Worm (Caenorhabditis elegans) whole organism, L2 larva: ENCODE data around the gene daf-10.

ENCODE experiments used
- C34F6.9 ChIP-seq: fragments of 150-350 bp; optimal IDR thresholded peaks from 2 replicates; lab custom pipeline; 2014; ENCODE audit warnings: missing biosample characterization, missing genetic modification characterization
- F13H6.1 ChIP-seq: sonication (generic microtip); optimal IDR thresholded peaks from 2 replicates; lab custom pipeline; 2016; ENCODE audit warnings: missing genetic modification characterization, missing compliant biosample characterization
- Y55F3AM.14 ChIP-seq: fragments of 200-800 bp; sonication (Bioruptor generic); optimal IDR thresholded peaks from 2 replicates; lab custom pipeline; 2018; ENCODE audit warnings: mild to moderate bottlenecking, missing genetic modification characterization, missing compliant biosample characterization
- alr-1 ChIP-seq: fragments of 150-350 bp; optimal IDR thresholded peaks from 2 replicates; lab custom pipeline; 2014; ENCODE audit warnings: missing biosample characterization, missing genetic modification characterization
- aly-2 ChIP-seq: fragments of 150-350 bp; optimal IDR thresholded peaks from 2 replicates; lab custom pipeline; 2014; ENCODE audit warnings: missing biosample characterization, missing genetic modification characterization
- ama-1 ChIP-seq: fragments of 150-350 bp; optimal IDR thresholded peaks from 2 replicates; lab custom pipeline; 2018; ENCODE audit warnings: inconsistent platforms
- ceh-16 ChIP-seq: fragments of 150-350 bp; optimal IDR thresholded peaks from 2 replicates; lab custom pipeline; 2014; ENCODE audit warnings: missing biosample characterization, missing genetic modification characterization
- crh-2 ChIP-seq: sonication (generic microtip); optimal IDR thresholded peaks from 2 replicates; lab custom pipeline; 2017; ENCODE audit warnings: missing biosample characterization, missing genetic modification characterization
- dmd-4 ChIP-seq: sonication (generic microtip); optimal IDR thresholded peaks from 2 replicates; lab custom pipeline; 2017; ENCODE audit warnings: missing biosample characterization, missing genetic modification characterization
- egl-27 ChIP-seq: sonication (generic microtip); optimal IDR thresholded peaks from 3 replicates; lab custom pipeline; 2017; ENCODE audit warnings: missing biosample characterization, missing genetic modification reagents, missing genetic modification characterization
- elt-1 ChIP-seq: fragments of 150-350 bp; optimal IDR thresholded peaks from 2 replicates; lab custom pipeline; 2014; ENCODE audit warnings: missing biosample characterization, missing genetic modification characterization
- elt-3 ChIP-seq: sonication (generic microtip); optimal IDR thresholded peaks from 2 replicates; lab custom pipeline; 2017; ENCODE audit warnings: missing biosample characterization, missing genetic modification characterization
- fos-1 ChIP-seq: fragments of 150-350 bp; optimal IDR thresholded peaks from 2 replicates; lab custom pipeline; 2014; ENCODE audit warnings: missing biosample characterization, missing genetic modification characterization
- gmeb-1 ChIP-seq: fragments of 150-350 bp; optimal IDR thresholded peaks from 2 replicates; lab custom pipeline; 2014; ENCODE audit warnings: missing biosample characterization, missing genetic modification characterization
- lin-11 ChIP-seq: fragments of 150-350 bp; sonication (generic microtip); optimal IDR thresholded peaks from 2 replicates; lab custom pipeline; 2014; ENCODE audit warnings: missing biosample characterization, missing genetic modification characterization, inconsistent platforms, mixed read lengths
- lin-13 ChIP-seq: fragments of 150-350 bp; optimal IDR thresholded peaks from 2 replicates; lab custom pipeline; 2014; ENCODE audit warnings: missing biosample characterization, missing genetic modification reagents, missing genetic modification characterization
- lsy-2 ChIP-seq, 2 experiments: fragments of 150-350 bp in 1 of 2; sonication (generic microtip) in 1 of 2; optimal IDR thresholded peaks; 2 replicates each; lab custom pipeline; 2014 to 2017; ENCODE audit warnings: missing biosample characterization in 2 of 2, missing genetic modification characterization in 2 of 2
- mab-5 ChIP-seq: fragments of 150-350 bp; optimal IDR thresholded peaks from 2 replicates; lab custom pipeline; 2014; ENCODE audit warnings: missing biosample characterization, missing genetic modification characterization
- mbf-1 ChIP-seq: sonication (generic microtip); optimal IDR thresholded peaks from 2 replicates; lab custom pipeline; 2017; ENCODE audit warnings: missing biosample characterization, missing genetic modification characterization
- nhr-10 ChIP-seq: sonication (generic microtip); optimal IDR thresholded peaks from 2 replicates; lab custom pipeline; 2017; ENCODE audit warnings: missing biosample characterization, missing genetic modification characterization
- nhr-12 ChIP-seq: fragments of 150-350 bp; optimal IDR thresholded peaks from 2 replicates; lab custom pipeline; 2014; ENCODE audit warnings: missing biosample characterization, missing genetic modification characterization
- nhr-129 ChIP-seq: fragments of 150-350 bp; optimal IDR thresholded peaks from 2 replicates; lab custom pipeline; 2014; ENCODE audit warnings: missing biosample characterization, missing genetic modification characterization
- nhr-21 ChIP-seq: fragments of 150-350 bp; optimal IDR thresholded peaks from 2 replicates; lab custom pipeline; 2014; ENCODE audit warnings: missing biosample characterization, missing genetic modification characterization
- nhr-23 ChIP-seq: fragments of 150-350 bp; optimal IDR thresholded peaks from 2 replicates; lab custom pipeline; 2014; ENCODE audit warnings: missing biosample characterization, missing genetic modification reagents, missing genetic modification characterization
- nhr-237 ChIP-seq: fragments of 150-350 bp; optimal IDR thresholded peaks from 2 replicates; lab custom pipeline; 2014; ENCODE audit warnings: missing biosample characterization, missing genetic modification characterization
- nhr-25 ChIP-seq: fragments of 150-350 bp; sonication (generic microtip); optimal IDR thresholded peaks from 3 replicates; lab custom pipeline; 2014; ENCODE audit warnings: missing biosample characterization, missing genetic modification characterization
- nhr-6 ChIP-seq: fragments of 150-350 bp; optimal IDR thresholded peaks from 2 replicates; lab custom pipeline; 2014; ENCODE audit warnings: missing biosample characterization, missing genetic modification characterization
- nhr-77 ChIP-seq: fragments of 150-350 bp; optimal IDR thresholded peaks from 2 replicates; lab custom pipeline; 2014; ENCODE audit warnings: missing biosample characterization, missing genetic modification characterization
- sem-4 ChIP-seq: fragments of 150-350 bp; optimal IDR thresholded peaks from 2 replicates; lab custom pipeline; 2014; ENCODE audit warnings: missing biosample characterization, missing genetic modification reagents, missing genetic modification characterization
- skn-1 ChIP-seq: sonication (generic microtip); optimal IDR thresholded peaks from 2 replicates; lab custom pipeline; 2017; ENCODE audit warnings: missing biosample characterization, missing genetic modification characterization
- sma-3 ChIP-seq: sonication (generic microtip); optimal IDR thresholded peaks from 2 replicates; lab custom pipeline; 2016; ENCODE audit warnings: missing genetic modification reagents, missing genetic modification characterization, missing compliant biosample characterization
- snpc-4 ChIP-seq: fragments of 150-350 bp; optimal IDR thresholded peaks from 2 replicates; lab custom pipeline; 2014; ENCODE audit warnings: missing biosample characterization, missing genetic modification characterization
- unc-55 ChIP-seq: fragments of 150-350 bp; sonication (generic microtip); optimal IDR thresholded peaks from 3 replicates; lab custom pipeline; 2014; ENCODE audit warnings: missing biosample characterization, missing genetic modification reagents, missing genetic modification characterization
- unc-62 ChIP-seq: fragments of 150-350 bp; optimal IDR thresholded peaks from 2 replicates; lab custom pipeline; 2014; ENCODE audit warnings: missing biosample characterization, missing genetic modification reagents, missing genetic modification characterization
- zag-1 ChIP-seq: fragments of 150-350 bp; optimal IDR thresholded peaks from 2 replicates; lab custom pipeline; 2014; ENCODE audit warnings: missing biosample characterization, missing genetic modification characterization
- ztf-1 ChIP-seq: fragments of 200-800 bp; sonication (Bioruptor generic); conservative IDR thresholded peaks from 2 replicates; pipeline ENCODE4 v1.3.6; 2022; ENCODE audit warnings: missing genetic modification characterization, missing compliant biosample characterization
- ztf-11 ChIP-seq: sonication (generic microtip); optimal IDR thresholded peaks from 2 replicates; lab custom pipeline; 2017; ENCODE audit warnings: missing biosample characterization, missing genetic modification characterization
- ztf-4 ChIP-seq: fragments of 150-350 bp; optimal IDR thresholded peaks from 2 replicates; lab custom pipeline; 2014; ENCODE audit warnings: missing biosample characterization, missing genetic modification characterization

daf-10 gene

DNA sequence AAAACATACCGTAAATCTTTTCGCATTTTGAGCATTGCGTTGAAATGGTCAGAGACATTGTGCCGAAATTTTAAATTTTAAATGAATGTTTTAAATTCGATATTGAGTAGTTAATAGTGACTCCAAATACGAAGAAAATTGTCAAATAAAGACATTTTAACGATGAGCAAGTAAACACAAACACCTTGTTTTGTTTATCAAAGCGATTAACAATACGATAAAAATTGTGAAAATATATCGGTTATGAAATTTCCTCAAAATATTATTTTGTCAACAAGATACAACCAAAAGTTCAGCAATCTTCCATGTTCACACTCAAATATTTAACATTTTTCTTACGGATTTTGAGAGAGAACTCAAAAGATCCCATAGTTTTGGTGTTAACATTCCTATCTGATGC lies 8.3 kb upstream of the daf-10 start, which contains the start of gene F23B2.10:
Gene F23B2.10 (minus strand): TSS at position 101 of the 400 bp plus-strand sequence.
- TF ChIP-seq sem-4 (tag; lab: Kevin White, UChicago) (no peak), aly-2 (tag; lab: Kevin White, UChicago) (no peak), zag-1 (tag; lab: Kevin White, UChicago) (no peak), gmeb-1 (tag; lab: Kevin White, UChicago) (no peak), fos-1 (tag; lab: Kevin White, UChicago) (no peak), ztf-11 (no peak)

DNA sequence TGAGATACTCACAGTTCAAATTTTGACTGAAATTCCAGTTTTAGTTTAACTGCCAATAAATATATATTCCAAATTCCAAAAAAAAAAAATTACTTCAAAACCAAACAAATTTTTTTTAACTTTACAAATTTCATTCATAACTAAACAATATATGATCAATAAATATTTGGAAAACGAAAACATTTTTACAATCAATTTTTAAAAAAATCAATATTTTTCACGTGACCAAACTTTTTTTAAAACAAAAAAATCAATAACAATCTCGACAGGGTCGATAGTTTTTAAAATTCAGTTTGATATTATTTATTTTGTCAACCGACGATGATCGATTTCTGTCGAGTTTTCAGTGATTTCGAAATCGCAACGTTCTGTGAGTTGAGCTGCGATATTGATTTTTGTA lies 4.2 kb upstream of the daf-10 start, which contains the start of gene F23B2.7:
Gene F23B2.7 (plus strand): TSS at position 301 of the 400 bp plus-strand sequence.
- TF ChIP-seq zag-1 (tag; lab: Kevin White, UChicago) (no peak), nhr-129 (tag; lab: Kevin White, UChicago) (no peak), mbf-1 (tag; lab: Kevin White, UChicago) (no peak), elt-3 (tag; lab: Kevin White, UChicago) (no peak), ama-1 (no peak), nhr-237 (tag; lab: Kevin White, UChicago) (no peak), nhr-10 (tag; lab: Kevin White, UChicago) (no peak), mab-5 (tag; lab: Kevin White, UChicago) (no peak), fos-1 (tag; lab: Kevin White, UChicago) (no peak)
- TF ChIP-seq, all 48 proteins: peak for 0

DNA sequence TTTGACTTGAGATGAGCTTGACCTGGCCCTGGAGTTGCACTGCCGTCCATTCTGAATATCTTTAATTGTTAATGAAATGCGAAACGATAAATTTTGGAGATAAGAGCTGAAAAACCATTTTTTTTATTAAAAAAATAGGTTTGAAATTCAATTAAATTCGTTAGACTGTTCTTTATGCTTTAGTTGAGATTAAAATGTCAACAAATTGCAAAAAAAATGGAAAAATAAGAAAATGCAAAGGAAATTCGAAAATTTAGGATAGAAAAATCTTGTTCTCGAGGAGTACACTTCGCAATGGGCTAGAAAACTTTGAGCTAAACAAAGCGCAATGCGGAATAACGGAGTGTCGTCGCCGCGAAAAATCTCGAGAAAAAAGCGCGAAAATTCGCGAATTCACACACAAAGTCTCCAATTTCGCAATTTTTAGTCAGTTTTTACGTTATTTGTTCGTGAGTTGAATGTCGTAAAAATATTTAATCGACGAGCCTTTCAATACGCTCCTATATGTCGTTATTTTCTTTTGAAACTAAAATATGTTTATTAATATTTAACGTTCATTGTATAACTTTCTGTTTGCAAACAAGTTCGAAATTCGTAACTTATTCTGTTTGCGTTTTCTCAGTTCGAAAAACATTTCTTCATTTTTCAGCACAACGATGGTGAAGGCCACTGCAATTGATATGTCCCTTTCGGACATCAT lies 958 bp upstream of the daf-10 start, which contains the start of the genes rpb-12 and aly-2:
Gene rpb-12 (minus strand): TSS at position 51 of the 700 bp plus-strand sequence.
Gene aly-2 (plus strand): TSS at position 650 of the 700 bp plus-strand sequence.
- peak; percentile 39 for TF ChIP-seq sem-4 (tag; lab: Kevin White, UChicago)
- peak; percentile 62 for TF ChIP-seq nhr-129 (tag; lab: Kevin White, UChicago)
- TF ChIP-seq sma-3 (GFP tag; lab: Kevin White, UChicago): peak; percentile 9
- TF ChIP-seq ama-1: no peak
- no peak for TF ChIP-seq nhr-21 (tag; lab: Kevin White, UChicago)
- no peak for TF ChIP-seq unc-62 (GFP tag; lab: Kevin White, UChicago)
- no peak for TF ChIP-seq mbf-1 (tag; lab: Kevin White, UChicago)
- TF ChIP-seq dmd-4 (tag; lab: Kevin White, UChicago): no peak
- peak; percentile 11 for TF ChIP-seq egl-27 (tag; lab: Kevin White, UChicago)
- no peak for TF ChIP-seq F13H6.1 (tag; lab: Kevin White, UChicago)
- TF ChIP-seq fos-1 (tag; lab: Kevin White, UChicago): peak; percentile 33
- TF ChIP-seq lin-13: peak; percentile 57
- TF ChIP-seq gmeb-1 (tag; lab: Kevin White, UChicago): peak; percentile 60
- peak; percentile 75 for TF ChIP-seq C34F6.9
- no peak for TF ChIP-seq ceh-16
- TF ChIP-seq nhr-10 (tag; lab: Kevin White, UChicago): no peak
- TF ChIP-seq snpc-4 (tag; lab: Kevin White, UChicago): peak; percentile 28
- peak; percentile 65 for TF ChIP-seq crh-2 (tag; lab: Kevin White, UChicago)
- no peak for TF ChIP-seq skn-1 (tag; lab: Kevin White, UChicago)
- TF ChIP-seq Y55F3AM.14 (GFP tag; lab: Kevin White, UChicago): no peak
- TF ChIP-seq nhr-6 (tag; lab: Kevin White, UChicago): peak; percentile 45
- TF ChIP-seq unc-55 (GFP tag; lab: Kevin White, UChicago): peak; percentile 85
- TF ChIP-seq lsy-2 (tag; optimal IDR thresholded peaks at IDR 0.05; lab: Kevin White, UChicago): peak; percentile 35 to 73
- peak; percentile 35 for TF ChIP-seq lin-11 (tag; lab: Kevin White, UChicago)

DNA sequence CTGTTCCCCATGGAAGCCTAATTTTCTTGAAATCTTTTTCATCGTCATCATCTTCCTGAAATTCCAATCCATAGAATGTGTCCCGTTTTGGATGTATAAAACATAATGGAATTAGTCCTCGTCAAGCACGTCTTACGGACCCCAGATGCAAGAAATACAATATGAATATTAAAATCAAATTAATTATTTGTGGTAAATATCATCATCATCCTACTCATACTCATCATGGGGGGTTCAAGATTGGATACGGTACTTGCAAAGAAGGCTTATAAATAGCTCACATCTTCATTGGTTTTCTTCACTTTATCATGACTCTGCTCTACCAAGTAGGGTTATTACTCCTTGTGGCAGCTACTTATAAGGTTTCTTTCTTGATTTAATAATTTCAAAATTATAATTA lies 1.6 kb downstream of the daf-10 start, which contains the start of gene flp-1:
Gene flp-1 (plus strand): TSS at position 301 of the 400 bp plus-strand sequence.
- TF ChIP-seq nhr-25 (tag; lab: Kevin White, UChicago) (no peak), nhr-21 (tag; lab: Kevin White, UChicago) (no peak), ceh-16 (no peak), sem-4 (tag; lab: Kevin White, UChicago) (no peak), nhr-12 (no peak), unc-55 (GFP tag; lab: Kevin White, UChicago) (no peak), ztf-1 (GFP tag; lab: Robert Waterston, UW) (no peak), ztf-4 (tag; lab: Kevin White, UChicago) (no peak), elt-1 (tag; lab: Kevin White, UChicago) (no peak), nhr-129 (tag; lab: Kevin White, UChicago) (no peak), fos-1 (tag; lab: Kevin White, UChicago) (no peak), dmd-4 (tag; lab: Kevin White, UChicago) (no peak), nhr-77 (tag; lab: Kevin White, UChicago) (no peak), nhr-23 (tag; lab: Kevin White, UChicago) (no peak), nhr-10 (tag; lab: Kevin White, UChicago) (no peak), lin-11 (tag; lab: Kevin White, UChicago) (no peak), alr-1 (tag; lab: Kevin White, UChicago) (no peak), mbf-1 (tag; lab: Kevin White, UChicago) (no peak)
